Worm (Caenorhabditis elegans): ENCODE measurements around the gene tag-123.

DNA sequence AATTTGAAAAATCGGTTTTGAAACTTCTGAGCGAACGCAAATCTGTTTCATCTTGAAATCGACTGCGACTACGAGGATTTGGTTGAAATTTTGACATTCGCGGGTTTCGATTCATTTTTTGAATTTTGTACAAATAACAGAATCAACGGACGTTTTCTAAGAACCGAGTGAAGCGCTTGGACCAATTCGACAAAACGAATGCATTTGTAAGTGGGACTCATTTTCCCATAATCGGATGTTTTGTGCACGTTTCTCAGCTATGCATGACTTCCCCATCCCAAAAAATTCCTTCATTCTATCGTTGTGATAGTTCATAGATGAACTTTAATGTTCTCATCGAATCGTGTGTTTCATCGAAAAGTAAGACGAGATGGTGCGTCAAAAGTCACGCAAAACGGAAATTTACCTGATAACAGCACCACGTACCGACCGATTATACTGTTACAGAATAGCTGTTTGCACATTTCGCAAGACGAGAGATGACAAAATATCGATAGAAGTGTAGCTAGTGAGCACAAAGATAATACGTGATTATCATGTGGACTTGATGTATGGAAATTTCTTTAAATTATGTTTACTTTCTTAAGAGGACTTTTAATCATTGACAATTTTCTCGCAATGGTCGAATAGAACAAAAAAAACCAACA is 48.4 kb upstream of the tag-123 start, which contains the start of gene mec-10:
- TF ChIP-seq ama-1 (optimal IDR thresholded peaks at IDR 0.05) (no peak), flt-1 (GFP tag; IDR thresholded peaks at IDR 0.05) (no peak), aly-1 (tag; optimal IDR thresholded peaks at IDR 0.05) (no peak), sea-1 (GFP tag; conservative IDR thresholded peaks at IDR 0.05) (no peak), ets-7 (tag; optimal IDR thresholded peaks at IDR 0.05) (no peak), hnd-1 (tag; optimal IDR thresholded peaks at IDR 0.05) (no peak), tbx-11 (GFP tag; IDR thresholded peaks at IDR 0.05) (no peak), tra-4 (tag; optimal IDR thresholded peaks at IDR 0.05) (no peak), F13C5.2 (tag; optimal IDR thresholded peaks at IDR 0.05) (no peak), ceh-36 (tag; optimal IDR thresholded peaks at IDR 0.05) (no peak), B0310.2 (tag; optimal IDR thresholded peaks at IDR 0.05) (no peak), tbx-37 (GFP tag; conservative IDR thresholded peaks at IDR 0.05) (no peak), ceh-13 (GFP tag; optimal IDR thresholded peaks at IDR 0.05) (no peak)

All from whole organism, early embryonic.